Worm (Caenorhabditis elegans) whole organism, young adult: ENCODE data around the gene ttr-57.

ENCODE experiments used
- B0336.3 ChIP-seq: fragments of 200-800 bp; sonication (Bioruptor generic); IDR thresholded peaks from 2 replicates; pipeline ENCODE4 v1.3.6; 2022; ENCODE audit warnings: missing genetic modification characterization, missing compliant biosample characterization
- snpc-4 ChIP-seq, 5 experiments: fragments of 150-350 bp in 1 of 5; sonication (generic microtip) in 4 of 5; optimal IDR thresholded peaks; 2 replicates each; lab custom pipeline; 2014 to 2018; ENCODE audit warnings: missing genetic modification characterization in 5 of 5, missing biosample characterization in 3 of 5, antibody characterized with exemption in 2 of 5, mild to moderate bottlenecking in 2 of 5, missing compliant biosample characterization in 2 of 5, missing genotype in 2 of 5, moderate library complexity in 2 of 5, missing genetic modification reagents in 1 of 5
- ztf-25 ChIP-seq: fragments of 200-800 bp; sonication (Bioruptor generic); IDR thresholded peaks from 2 replicates; pipeline ENCODE4 v1.3.6; 2022; ENCODE audit warnings: missing genetic modification reagents, missing genetic modification characterization, missing compliant biosample characterization
- ztf-26 ChIP-seq: sonication (generic microtip); optimal IDR thresholded peaks from 2 replicates; lab custom pipeline; 2017; ENCODE audit warnings: missing genetic modification characterization, missing compliant biosample characterization

ce11 chrV:20603014-20603413, 1.9 kb upstream of the ttr-57 start, which contains the start of gene ttr-11:
- TF ChIP-seq ztf-25 (GFP tag; lab: Robert Waterston, UW) (no peak), B0336.3 (GFP tag; lab: Robert Waterston, UW) (no peak), snpc-4 (GFP tag; optimal IDR thresholded peaks at IDR 0.05; lab: Kevin White, UChicago) (no peak), snpc-4 (tag; optimal IDR thresholded peaks at IDR 0.05; lab: Kevin White, UChicago) (no peak), ztf-26 (no peak)
